Worm (Caenorhabditis elegans) whole organism, midembryonic: ENCODE results near the gene Y42H9AR.1.

Experiments used
- T22C8.4 ChIP-seq: fragments of 200-800 bp; sonication (Bioruptor generic); IDR thresholded peaks from 2 replicates; pipeline ENCODE4 v1.3.6; 2022; ENCODE audit warnings: missing genetic modification characterization, missing compliant biosample characterization
- cog-1 ChIP-seq: sonication (generic microtip); optimal IDR thresholded peaks from 2 replicates; lab custom pipeline; 2016; ENCODE audit warnings: missing genetic modification characterization, missing compliant biosample characterization
- flt-1 ChIP-seq: fragments of 200-800 bp; sonication (Bioruptor generic); IDR thresholded peaks from 2 replicates; pipeline ENCODE4 v1.3.6; 2022; ENCODE audit warnings: missing genetic modification characterization, missing compliant biosample characterization
- klf-2 ChIP-seq: fragments of 200-800 bp; sonication (Bioruptor generic); conservative IDR thresholded peaks from 2 replicates; pipeline ENCODE4 v1.3.6; 2022; ENCODE audit warnings: missing genetic modification reagents, missing genetic modification characterization, missing compliant biosample characterization
- med-1 ChIP-seq: sonication (generic microtip); optimal IDR thresholded peaks from 2 replicates; lab custom pipeline; 2017; ENCODE audit warnings: missing genetic modification characterization, mild to moderate bottlenecking, missing compliant biosample characterization, antibody characterized with exemption, missing genetic modification reagents; ENCODE audit not compliant: insufficient read depth
- ref-1 ChIP-seq: fragments of 200-800 bp; sonication (Bioruptor generic); conservative IDR thresholded peaks from 2 replicates; pipeline ENCODE4 v1.3.6; 2022; ENCODE audit warnings: missing genetic modification reagents, missing genetic modification characterization, missing compliant biosample characterization
- tab-1 ChIP-seq: fragments of 200-800 bp; sonication (Bioruptor generic); IDR thresholded peaks from 2 replicates; pipeline ENCODE4 v1.3.6; 2022; ENCODE audit warnings: missing genetic modification characterization, missing compliant biosample characterization
- ztf-23 ChIP-seq: fragments of 200-800 bp; sonication (Bioruptor generic); IDR thresholded peaks from 2 replicates; pipeline ENCODE4 v1.3.6; 2022; ENCODE audit warnings: missing genetic modification reagents, missing genetic modification characterization, missing compliant biosample characterization
- ztf-29 ChIP-seq: fragments of 200-800 bp; sonication (Bioruptor generic); IDR thresholded peaks from 2 replicates; pipeline ENCODE4 v1.3.6; 2022; ENCODE audit warnings: missing genetic modification reagents, missing genetic modification characterization, missing compliant biosample characterization

The Y42H9AR.1 gene

DNA sequence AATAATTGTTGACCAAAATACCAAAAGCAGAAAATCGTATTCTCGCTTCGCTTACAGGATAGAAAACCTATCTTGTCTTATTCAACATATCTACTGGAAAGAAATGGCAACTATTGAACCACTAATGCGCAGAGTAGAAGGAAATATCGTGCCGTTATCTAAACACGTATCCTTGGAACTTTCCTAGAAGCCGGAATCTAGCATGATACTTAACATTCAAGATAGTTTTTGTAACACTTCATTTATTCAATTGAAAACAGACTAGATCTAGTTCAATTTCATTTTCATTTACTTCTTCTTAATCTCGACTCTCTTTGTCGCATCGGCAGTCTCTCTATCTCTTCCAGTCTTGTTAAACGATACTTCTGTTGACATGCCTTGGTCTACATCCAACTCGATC is 41.8 kb downstream of the Y42H9AR.1 start:
- TF ChIP-seq ztf-23 (GFP tag; lab: Robert Waterston, UW) (no peak), ref-1 (GFP tag; lab: Robert Waterston, UW) (no peak), ztf-29 (GFP tag; lab: Robert Waterston, UW) (no peak), tab-1 (GFP tag; lab: Robert Waterston, UW) (no peak), med-1 (GFP tag; lab: Kevin White, UChicago) (no peak), klf-2 (GFP tag; lab: Robert Waterston, UW) (no peak), cog-1 (no peak), T22C8.4 (GFP tag; lab: Robert Waterston, UW) (no peak), flt-1 (GFP tag; lab: Robert Waterston, UW) (no peak)

DNA sequence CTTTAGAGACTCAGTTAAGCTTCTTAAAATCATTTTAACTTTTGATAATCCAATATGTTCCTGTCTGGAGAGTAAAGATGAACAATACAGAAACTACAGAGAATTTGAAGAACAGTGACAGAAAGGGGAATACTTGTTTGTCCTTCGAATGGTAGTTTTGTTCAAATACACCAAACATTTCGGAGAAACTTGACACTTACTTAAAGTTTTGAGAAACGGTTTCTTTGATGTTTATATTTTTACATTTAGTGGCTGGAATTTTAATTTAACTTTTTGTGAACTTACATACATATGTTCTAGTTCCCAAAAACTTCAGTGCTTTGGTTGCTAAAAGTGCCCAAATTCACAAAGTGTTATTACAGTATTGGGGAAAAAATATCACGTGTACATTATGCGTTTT is 44.0 kb downstream of the Y42H9AR.1 start, which contains the start of gene B0218.5:
Gene B0218.5 (minus strand): TSS at position 101 of the 400 bp plus-strand sequence.
- TF ChIP-seq ref-1 (GFP tag; lab: Robert Waterston, UW) (no peak), ztf-29 (GFP tag; lab: Robert Waterston, UW) (no peak), tab-1 (GFP tag; lab: Robert Waterston, UW) (no peak), T22C8.4 (GFP tag; lab: Robert Waterston, UW) (no peak), med-1 (GFP tag; lab: Kevin White, UChicago) (no peak), klf-2 (GFP tag; lab: Robert Waterston, UW) (no peak), flt-1 (GFP tag; lab: Robert Waterston, UW) (no peak), ztf-23 (GFP tag; lab: Robert Waterston, UW) (no peak), cog-1 (no peak)

DNA sequence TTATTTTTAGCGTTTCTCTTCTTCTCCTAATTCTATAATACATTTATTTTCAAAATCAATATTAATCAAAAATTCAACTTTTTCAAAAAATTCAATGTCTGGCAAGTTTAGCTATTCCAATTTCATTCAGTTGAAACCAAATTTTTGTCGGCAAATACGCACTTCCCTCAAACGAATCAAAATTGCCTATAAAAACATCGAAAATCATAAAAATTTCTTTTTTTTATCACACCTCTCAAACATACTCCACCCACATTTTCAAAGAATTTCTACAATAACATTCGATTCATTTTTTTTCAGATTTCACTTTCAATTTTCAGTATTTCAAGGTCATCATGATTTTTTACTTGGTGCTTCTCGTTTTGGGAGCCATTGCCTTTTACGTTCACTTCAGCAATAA is 45.9 kb downstream of the Y42H9AR.1 start, which contains the start of gene faah-1:
Gene faah-1 (plus strand): TSS at position 301 of the 400 bp plus-strand sequence.
- no peak for TF ChIP-seq med-1 (GFP tag; lab: Kevin White, UChicago)
- no peak for TF ChIP-seq flt-1 (GFP tag; lab: Robert Waterston, UW)
- TF ChIP-seq ztf-23 (GFP tag; lab: Robert Waterston, UW) = no peak
- no peak for TF ChIP-seq T22C8.4 (GFP tag; lab: Robert Waterston, UW)
- no peak for TF ChIP-seq ref-1 (GFP tag; lab: Robert Waterston, UW)
- no peak for TF ChIP-seq tab-1 (GFP tag; lab: Robert Waterston, UW)
- no peak for TF ChIP-seq klf-2 (GFP tag; lab: Robert Waterston, UW)
- no peak for TF ChIP-seq cog-1
- TF ChIP-seq ztf-29 (GFP tag; lab: Robert Waterston, UW) = no peak

- TF ChIP-seq tab-1 (GFP tag; lab: Robert Waterston, UW) (no peak), med-1 (GFP tag; lab: Kevin White, UChicago) (no peak), T22C8.4 (GFP tag; lab: Robert Waterston, UW) (no peak), ref-1 (GFP tag; lab: Robert Waterston, UW) (no peak), klf-2 (GFP tag; lab: Robert Waterston, UW) (no peak), cog-1 (no peak), ztf-23 (GFP tag; lab: Robert Waterston, UW) (no peak), ztf-29 (GFP tag; lab: Robert Waterston, UW) (no peak), flt-1 (GFP tag; lab: Robert Waterston, UW) (no peak)
These were observed 46.8 kb downstream of the Y42H9AR.1 start for ce11 chrIV:8159995-8160394.

- TF ChIP-seq ztf-29 (GFP tag; lab: Robert Waterston, UW) = no peak
- TF ChIP-seq klf-2 (GFP tag; lab: Robert Waterston, UW) = no peak
- TF ChIP-seq cog-1 = no peak
- no peak for TF ChIP-seq ref-1 (GFP tag; lab: Robert Waterston, UW)
- no peak for TF ChIP-seq med-1 (GFP tag; lab: Kevin White, UChicago)
- no peak for TF ChIP-seq tab-1 (GFP tag; lab: Robert Waterston, UW)
- TF ChIP-seq flt-1 (GFP tag; lab: Robert Waterston, UW) = no peak
- no peak for TF ChIP-seq ztf-23 (GFP tag; lab: Robert Waterston, UW)
- TF ChIP-seq T22C8.4 (GFP tag; lab: Robert Waterston, UW) = no peak
These were observed 48.6 kb downstream of the Y42H9AR.1 start for ce11 chrIV:8161774-8162173.

DNA sequence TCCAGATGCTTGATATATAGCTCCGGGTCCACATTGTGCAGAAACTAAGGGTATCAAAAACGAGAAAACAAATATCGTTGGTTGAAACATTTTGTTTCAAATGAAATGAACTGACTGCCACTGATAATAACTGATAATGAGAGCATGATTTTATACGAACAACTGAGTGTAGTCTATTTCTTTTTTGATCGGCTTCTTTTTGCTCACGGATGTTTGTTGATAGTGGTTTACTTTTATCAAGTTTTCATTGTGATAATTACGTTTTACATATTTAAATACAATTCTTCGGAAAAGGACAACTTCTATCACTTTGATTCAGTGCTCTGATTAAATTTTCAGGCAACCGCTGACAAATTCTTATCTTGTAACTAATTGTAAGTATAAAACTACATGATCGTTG is 50.5 kb downstream of the Y42H9AR.1 start, which contains the start of gene clec-51:
Gene clec-51 (minus strand): TSS at position 114 of the 400 bp plus-strand sequence.
- no peak for TF ChIP-seq ztf-29 (GFP tag; lab: Robert Waterston, UW)
- no peak for TF ChIP-seq cog-1
- TF ChIP-seq ref-1 (GFP tag; lab: Robert Waterston, UW) = no peak
- TF ChIP-seq med-1 (GFP tag; lab: Kevin White, UChicago) = no peak
- no peak for TF ChIP-seq flt-1 (GFP tag; lab: Robert Waterston, UW)
- no peak for TF ChIP-seq klf-2 (GFP tag; lab: Robert Waterston, UW)
- no peak for TF ChIP-seq ztf-23 (GFP tag; lab: Robert Waterston, UW)
- TF ChIP-seq T22C8.4 (GFP tag; lab: Robert Waterston, UW) = no peak

- no peak for TF ChIP-seq cog-1
- no peak for TF ChIP-seq flt-1 (GFP tag; lab: Robert Waterston, UW)
- TF ChIP-seq med-1 (GFP tag; lab: Kevin White, UChicago) = no peak
- no peak for TF ChIP-seq klf-2 (GFP tag; lab: Robert Waterston, UW)
- TF ChIP-seq T22C8.4 (GFP tag; lab: Robert Waterston, UW) = no peak
- TF ChIP-seq ref-1 (GFP tag; lab: Robert Waterston, UW) = no peak
- TF ChIP-seq ztf-23 (GFP tag; lab: Robert Waterston, UW) = no peak
- no peak for TF ChIP-seq tab-1 (GFP tag; lab: Robert Waterston, UW)
- TF ChIP-seq ztf-29 (GFP tag; lab: Robert Waterston, UW) = no peak
These were observed 51.3 kb downstream of the Y42H9AR.1 start for ce11 chrIV:8164515-8164914.
